Worm (Caenorhabditis elegans): ENCODE data around the gene C28H8.7.

DNA sequence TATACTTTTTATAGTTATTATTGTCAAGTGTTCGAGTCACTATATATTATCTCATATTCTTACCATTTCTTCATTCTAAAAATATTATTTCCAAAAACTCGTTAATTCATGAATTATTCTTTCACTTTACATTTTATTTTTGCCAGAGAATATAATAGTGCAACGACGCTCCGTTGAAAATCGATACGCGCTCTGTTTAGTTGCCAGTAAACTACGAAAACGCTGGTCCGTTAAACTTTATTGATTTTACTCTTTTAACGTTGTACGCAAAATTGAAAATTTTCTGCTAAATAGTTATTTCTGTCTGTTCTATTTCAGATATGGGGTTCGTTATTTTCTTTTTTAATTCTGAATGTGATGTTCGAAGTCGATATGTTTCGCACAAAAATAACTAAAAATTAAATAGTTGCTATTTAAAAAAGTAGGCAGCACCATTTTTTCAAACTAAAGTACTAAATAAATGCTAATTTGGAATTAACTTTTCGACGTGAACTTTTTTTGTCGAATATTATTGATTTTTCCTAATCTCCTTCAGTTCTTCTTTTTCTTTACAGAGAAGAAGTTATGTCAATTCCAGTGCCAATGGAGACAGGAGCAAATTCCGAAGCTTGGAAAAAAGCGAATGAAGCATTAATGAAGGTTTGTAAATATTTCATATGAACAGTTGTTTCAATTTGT lies 7.4 kb downstream of the C28H8.7 start, which contains the start of gene hpo-10:
- TF ChIP-seq F13H6.1 (tag; optimal IDR thresholded peaks at IDR 0.05) (no peak), ama-1 (optimal IDR thresholded peaks at IDR 0.05) (no peak), nhr-6 (tag; optimal IDR thresholded peaks at IDR 0.05) (no peak), nhr-12 (tag; optimal IDR thresholded peaks at IDR 0.05) (no peak), blmp-1 (tag; optimal IDR thresholded peaks at IDR 0.05; ENCODE audit: insufficient read depth) (no peak), lin-13 (GFP tag; optimal IDR thresholded peaks at IDR 0.05) (peak; percentile 41)

Data from whole organism, L2 larva.